Worm (Caenorhabditis elegans) whole organism, midembryonic: ENCODE results near the gene F09C6.13.

Experiments used
- T22C8.4 ChIP-seq: fragments of 200-800 bp; sonication (Bioruptor generic); IDR thresholded peaks from 2 replicates; pipeline ENCODE4 v1.3.6; 2022; ENCODE audit warnings: missing genetic modification characterization, missing compliant biosample characterization
- cog-1 ChIP-seq: sonication (generic microtip); optimal IDR thresholded peaks from 2 replicates; lab custom pipeline; 2016; ENCODE audit warnings: missing genetic modification characterization, missing compliant biosample characterization
- flt-1 ChIP-seq: fragments of 200-800 bp; sonication (Bioruptor generic); IDR thresholded peaks from 2 replicates; pipeline ENCODE4 v1.3.6; 2022; ENCODE audit warnings: missing genetic modification characterization, missing compliant biosample characterization
- klf-2 ChIP-seq: fragments of 200-800 bp; sonication (Bioruptor generic); conservative IDR thresholded peaks from 2 replicates; pipeline ENCODE4 v1.3.6; 2022; ENCODE audit warnings: missing genetic modification reagents, missing genetic modification characterization, missing compliant biosample characterization
- med-1 ChIP-seq: sonication (generic microtip); optimal IDR thresholded peaks from 2 replicates; lab custom pipeline; 2017; ENCODE audit warnings: missing genetic modification characterization, mild to moderate bottlenecking, missing compliant biosample characterization, antibody characterized with exemption, missing genetic modification reagents; ENCODE audit not compliant: insufficient read depth
- ref-1 ChIP-seq: fragments of 200-800 bp; sonication (Bioruptor generic); conservative IDR thresholded peaks from 2 replicates; pipeline ENCODE4 v1.3.6; 2022; ENCODE audit warnings: missing genetic modification reagents, missing genetic modification characterization, missing compliant biosample characterization
- tab-1 ChIP-seq: fragments of 200-800 bp; sonication (Bioruptor generic); IDR thresholded peaks from 2 replicates; pipeline ENCODE4 v1.3.6; 2022; ENCODE audit warnings: missing genetic modification characterization, missing compliant biosample characterization
- ztf-23 ChIP-seq: fragments of 200-800 bp; sonication (Bioruptor generic); IDR thresholded peaks from 2 replicates; pipeline ENCODE4 v1.3.6; 2022; ENCODE audit warnings: missing genetic modification reagents, missing genetic modification characterization, missing compliant biosample characterization
- ztf-29 ChIP-seq: fragments of 200-800 bp; sonication (Bioruptor generic); IDR thresholded peaks from 2 replicates; pipeline ENCODE4 v1.3.6; 2022; ENCODE audit warnings: missing genetic modification reagents, missing genetic modification characterization, missing compliant biosample characterization

F09C6.13 gene

ce11 chrV:16879532-16879931 is 5.3 kb upstream of the F09C6.13 start:
- TF ChIP-seq ztf-23 (GFP tag; lab: Robert Waterston, UW) (no peak), T22C8.4 (no peak), flt-1 (GFP tag; lab: Robert Waterston, UW) (no peak), ztf-29 (no peak), med-1 (no peak), klf-2 (GFP tag; lab: Robert Waterston, UW) (no peak), ref-1 (no peak), cog-1 (no peak), tab-1 (GFP tag; lab: Robert Waterston, UW) (no peak)

- TF ChIP-seq cog-1 = no peak
- no peak for TF ChIP-seq tab-1 (GFP tag; lab: Robert Waterston, UW)
- TF ChIP-seq ref-1 = no peak
- TF ChIP-seq klf-2 (GFP tag; lab: Robert Waterston, UW) = no peak
- no peak for TF ChIP-seq flt-1 (GFP tag; lab: Robert Waterston, UW)
- no peak for TF ChIP-seq T22C8.4
- TF ChIP-seq med-1 = no peak
- TF ChIP-seq ztf-29 = no peak
- TF ChIP-seq ztf-23 (GFP tag; lab: Robert Waterston, UW) = no peak
Observed at ce11 chrV:16880054-16880453, 4.8 kb upstream of the F09C6.13 start, which contains the start of gene F09C6.3. F09C6.3 (minus strand) TSS chrV:16880154.

ce11 chrV:16880679-16881078 is 4.2 kb upstream of the F09C6.13 start, which contains the start of gene F09C6.14:
F09C6.14 (plus strand) TSS chrV:16880979.
- TF ChIP-seq ref-1 (no peak), T22C8.4 (no peak), ztf-29 (no peak), cog-1 (no peak), med-1 (no peak), flt-1 (GFP tag; lab: Robert Waterston, UW) (no peak), ztf-23 (GFP tag; lab: Robert Waterston, UW) (no peak), klf-2 (GFP tag; lab: Robert Waterston, UW) (no peak), tab-1 (GFP tag; lab: Robert Waterston, UW) (no peak)

- no peak for TF ChIP-seq ztf-23 (GFP tag; lab: Robert Waterston, UW)
- no peak for TF ChIP-seq flt-1 (GFP tag; lab: Robert Waterston, UW)
- TF ChIP-seq tab-1 (GFP tag; lab: Robert Waterston, UW) = no peak
- no peak for TF ChIP-seq ref-1
- no peak for TF ChIP-seq T22C8.4
- TF ChIP-seq klf-2 (GFP tag; lab: Robert Waterston, UW) = no peak
- TF ChIP-seq med-1 = no peak
- no peak for TF ChIP-seq ztf-29
- no peak for TF ChIP-seq cog-1
Observed at ce11 chrV:16882260-16882918, 2.5 kb upstream of the F09C6.13 start, which contains the start of the genes F09C6.11 and F09C6.12. F09C6.11 (minus strand) TSS chrV:16882310. F09C6.12 (plus strand) TSS chrV:16882868.

- TF ChIP-seq T22C8.4 (no peak), ztf-23 (GFP tag; lab: Robert Waterston, UW) (no peak), tab-1 (GFP tag; lab: Robert Waterston, UW) (no peak), cog-1 (no peak), klf-2 (GFP tag; lab: Robert Waterston, UW) (no peak), ztf-29 (no peak), flt-1 (GFP tag; lab: Robert Waterston, UW) (no peak), med-1 (no peak), ref-1 (no peak)
Observed at ce11 chrV:16888788-16889325, 4.0 kb downstream of the F09C6.13 start, which contains the start of the genes ifas-2 and fbxa-44. ifas-2 (minus strand) TSS chrV:16888888. fbxa-44 (plus strand) TSS chrV:16889275.

- TF ChIP-seq ztf-29 = no peak
- no peak for TF ChIP-seq flt-1 (GFP tag; lab: Robert Waterston, UW)
- no peak for TF ChIP-seq cog-1
- TF ChIP-seq ref-1 = no peak
- no peak for TF ChIP-seq T22C8.4
- no peak for TF ChIP-seq ztf-23 (GFP tag; lab: Robert Waterston, UW)
- TF ChIP-seq tab-1 (GFP tag; lab: Robert Waterston, UW) = no peak
- no peak for TF ChIP-seq med-1
- TF ChIP-seq klf-2 (GFP tag; lab: Robert Waterston, UW) = no peak
Observed at ce11 chrV:16893440-16893839, 8.6 kb downstream of the F09C6.13 start, which contains the start of gene F09C6.15. F09C6.15 (plus strand) TSS chrV:16893740.

ce11 chrV:16899355-16899754 is 14.5 kb downstream of the F09C6.13 start, which contains the start of gene fbxa-45:
fbxa-45 (minus strand) TSS chrV:16899455.
- TF ChIP-seq flt-1 (GFP tag; lab: Robert Waterston, UW) = no peak
- no peak for TF ChIP-seq med-1
- no peak for TF ChIP-seq tab-1 (GFP tag; lab: Robert Waterston, UW)
- no peak for TF ChIP-seq ref-1
- TF ChIP-seq klf-2 (GFP tag; lab: Robert Waterston, UW) = no peak
- no peak for TF ChIP-seq ztf-23 (GFP tag; lab: Robert Waterston, UW)
- TF ChIP-seq ztf-29 = no peak
- no peak for TF ChIP-seq T22C8.4
- TF ChIP-seq cog-1 = no peak

ce11 chrV:16902726-16903125 is 17.9 kb downstream of the F09C6.13 start, which contains the start of gene srd-68:
srd-68 (minus strand) TSS chrV:16902826.
- TF ChIP-seq ztf-29 = no peak
- no peak for TF ChIP-seq cog-1

ce11 chrV:16904612-16905011 is 19.8 kb downstream of the F09C6.13 start, which contains the start of gene nhr-262:
nhr-262 (plus strand) TSS chrV:16904912.
- TF ChIP-seq cog-1 (no peak), tab-1 (GFP tag; lab: Robert Waterston, UW) (no peak), T22C8.4 (no peak), ztf-23 (GFP tag; lab: Robert Waterston, UW) (no peak), flt-1 (GFP tag; lab: Robert Waterston, UW) (no peak), ref-1 (no peak)

ce11 chrV:16909871-16910270 is 25.0 kb downstream of the F09C6.13 start, which contains the start of gene F09C6.16:
F09C6.16 (minus strand) TSS chrV:16909971.
- TF ChIP-seq T22C8.4 (no peak), cog-1 (no peak), ztf-29 (no peak), ref-1 (no peak), tab-1 (GFP tag; lab: Robert Waterston, UW) (no peak), klf-2 (GFP tag; lab: Robert Waterston, UW) (no peak), flt-1 (GFP tag; lab: Robert Waterston, UW) (no peak), ztf-23 (GFP tag; lab: Robert Waterston, UW) (no peak), med-1 (no peak)
